Worm (Caenorhabditis elegans) whole organism, L1 larva: ENCODE results near the gene C55A6.7.

Experiments
- efl-1 ChIP-seq, 4 experiments: fragments of 150-350 bp; optimal IDR thresholded peaks in 3 of 4; peaks in 1 of 4; 1 replicate in 1 of 4; 2 replicates in 3 of 4; lab custom pipeline; 2014; ENCODE audit warnings: missing biosample characterization in 2 of 4, missing genetic modification characterization in 2 of 4, missing genetic modification reagents in 2 of 4
- elt-2 ChIP-seq: sonication (generic microtip); optimal IDR thresholded peaks from 2 replicates; lab custom pipeline; 2016; ENCODE audit warnings: missing genetic modification characterization, mild to moderate bottlenecking, inconsistent platforms, missing compliant biosample characterization, missing genetic modification reagents
- elt-3 ChIP-seq, 6 experiments: fragments of 150-350 bp in 1 of 6; sonication (generic microtip); optimal IDR thresholded peaks; 2 replicates each; lab custom pipeline; 2017 to 2018; ENCODE audit warnings: missing biosample characterization in 6 of 6, missing genetic modification characterization in 6 of 6, inconsistent platforms in 1 of 6
- hlh-17 ChIP-seq: fragments of 200-800 bp; sonication (Bioruptor generic); optimal IDR thresholded peaks from 2 replicates; lab custom pipeline; 2018; ENCODE audit warnings: missing genetic modification characterization, mild to moderate bottlenecking, missing compliant biosample characterization, moderate library complexity, borderline replicate concordance
- lin-35 ChIP-seq, 2 experiments: fragments of 150-350 bp; optimal IDR thresholded peaks; 2 replicates each; lab custom pipeline; 2014; ENCODE audit warnings: missing biosample characterization in 2 of 2, missing genetic modification characterization in 2 of 2, missing genetic modification reagents in 2 of 2
- lir-3 ChIP-seq: sonication (generic microtip); optimal IDR thresholded peaks from 2 replicates; lab custom pipeline; 2016; ENCODE audit warnings: mild to moderate bottlenecking, missing genetic modification characterization, moderate library complexity, missing compliant biosample characterization; ENCODE audit not compliant: poor library complexity
- nhr-12 ChIP-seq: sonication (generic microtip); optimal IDR thresholded peaks from 2 replicates; lab custom pipeline; 2017; ENCODE audit warnings: missing biosample characterization, missing genetic modification characterization
- nhr-20 ChIP-seq: sonication (generic microtip); optimal IDR thresholded peaks from 2 replicates; lab custom pipeline; 2016; ENCODE audit warnings: mild to moderate bottlenecking, missing genetic modification characterization, missing compliant biosample characterization
- nhr-90 ChIP-seq: sonication (generic microtip); optimal IDR thresholded peaks from 2 replicates; lab custom pipeline; 2016; ENCODE audit warnings: mild to moderate bottlenecking, missing genetic modification characterization, missing compliant biosample characterization; ENCODE audit not compliant: poor library complexity
- pax-3 ChIP-seq: fragments of 200-800 bp; sonication (Bioruptor generic); optimal IDR thresholded peaks from 2 replicates; lab custom pipeline; 2018; ENCODE audit warnings: mild to moderate bottlenecking, missing genetic modification characterization, moderate library complexity, missing compliant biosample characterization
- pqm-1 ChIP-seq: sonication (generic microtip); optimal IDR thresholded peaks from 3 replicates; lab custom pipeline; 2017; ENCODE audit warnings: missing biosample characterization, missing genetic modification characterization
- unc-98 ChIP-seq: fragments of 200-800 bp; sonication (Bioruptor generic); IDR thresholded peaks from 2 replicates; pipeline ENCODE4 v1.3.6; 2022; ENCODE audit warnings: missing genetic modification characterization, missing compliant biosample characterization

The C55A6.7 gene

DNA sequence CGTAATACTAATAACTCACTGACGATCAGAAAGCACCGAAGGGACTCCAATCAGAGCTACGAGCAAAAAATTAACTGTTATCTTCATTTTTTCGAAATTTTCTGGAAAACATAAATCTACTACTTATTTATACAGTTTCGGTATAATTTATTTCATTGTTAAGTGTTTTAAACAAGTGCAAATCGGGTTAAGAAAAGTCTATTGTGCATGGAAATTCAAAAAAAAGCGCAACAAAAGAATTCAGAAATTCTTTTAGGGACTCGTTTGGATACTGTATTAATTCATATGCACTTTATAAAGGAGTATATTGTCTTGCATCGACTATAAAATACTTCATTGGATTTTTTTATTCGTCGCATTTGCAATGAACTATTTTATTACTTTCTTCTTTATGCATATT is 48.1 kb downstream of the C55A6.7 start, which contains the start of the genes nas-20 and nas-21:
Gene nas-20, minus strand, starts transcription at position 101 of the 400 bp plus-strand sequence.
Gene nas-21, plus strand, starts transcription at position 356 of the 400 bp plus-strand sequence.
- TF ChIP-seq pax-3: no peak
- TF ChIP-seq nhr-12: no peak
- no peak for TF ChIP-seq nhr-90 (tag; lab: Kevin White, UChicago)
- no peak for TF ChIP-seq lir-3 (tag; lab: Kevin White, UChicago)

DNA sequence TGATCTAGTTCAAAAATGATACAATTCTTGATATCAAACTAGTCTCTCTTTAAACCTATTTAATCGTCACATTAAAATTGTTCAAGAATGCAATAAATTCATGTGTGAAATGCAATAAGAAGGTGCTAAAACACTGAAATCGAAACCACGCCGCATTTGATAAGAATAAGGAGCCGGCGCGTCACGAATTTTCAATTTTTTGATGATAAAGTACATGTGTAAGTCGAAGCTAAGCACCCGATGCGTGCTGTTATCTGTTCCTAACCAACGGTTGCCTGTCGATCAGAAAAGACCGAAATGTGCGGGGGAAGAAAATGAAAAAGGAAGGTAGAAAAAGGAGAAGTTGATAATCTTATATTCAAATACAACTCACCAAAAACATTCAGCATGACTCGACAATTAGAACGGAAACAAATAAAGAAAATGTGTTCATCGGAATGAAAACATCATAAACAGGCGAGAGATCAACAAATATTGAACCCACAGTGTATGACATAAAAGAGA is 50.1 kb downstream of the C55A6.7 start, which contains the start of gene aat-6:
Gene aat-6, minus strand, starts transcription at position 454 of the 504 bp plus-strand sequence.
- TF ChIP-seq elt-2 (peak; percentile 93), nhr-20 (tag; lab: Kevin White, UChicago) (peak; percentile 38), lin-35 (GFP tag; optimal IDR thresholded peaks at IDR 0.05; lab: Kevin White, UChicago) (peak in 1 of 2 experiments; percentile 24), pqm-1 (tag; lab: Kevin White, UChicago) (peak; percentile 10), efl-1 (optimal IDR thresholded peaks at IDR 0.05; lab: Kevin White, UChicago) (no peak), efl-1 (GFP tag; optimal IDR thresholded peaks at IDR 0.05 in 1 of 2; lab: Kevin White, UChicago) (peak in 1 of 2 experiments; percentile 78), elt-3 (tag; optimal IDR thresholded peaks at IDR 0.05; lab: Kevin White, UChicago) (no peak), nhr-90 (tag; lab: Kevin White, UChicago) (peak; percentile 2), hlh-17 (GFP tag; lab: Kevin White, UChicago) (no peak), unc-98 (no peak)
- TF ChIP-seq, all 84 proteins: peak for 6
